Worm (Caenorhabditis elegans) whole organism, L2 larva: ENCODE results near the gene F07B7.12.
"Not testable (repeated sequence)": the region's sequence is repeated elsewhere in the genome, so short reads cannot be mapped to it uniquely, and the experiment has no call there.

Experiments
- C34F6.9 ChIP-seq: fragments of 150-350 bp; optimal IDR thresholded peaks from 2 replicates; lab custom pipeline; 2014; ENCODE audit warnings: missing biosample characterization, missing genetic modification characterization
- F13H6.1 ChIP-seq: sonication (generic microtip); optimal IDR thresholded peaks from 2 replicates; lab custom pipeline; 2016; ENCODE audit warnings: missing genetic modification characterization, missing compliant biosample characterization
- R02D3.7 ChIP-seq: fragments of 150-350 bp; optimal IDR thresholded peaks from 2 replicates; lab custom pipeline; 2014; ENCODE audit warnings: missing biosample characterization, missing genetic modification characterization
- Y55F3AM.14 ChIP-seq: fragments of 200-800 bp; sonication (Bioruptor generic); optimal IDR thresholded peaks from 2 replicates; lab custom pipeline; 2018; ENCODE audit warnings: mild to moderate bottlenecking, missing genetic modification characterization, missing compliant biosample characterization
- ZK546.5 ChIP-seq: sonication (generic microtip); optimal IDR thresholded peaks from 2 replicates; lab custom pipeline; 2017; ENCODE audit warnings: missing biosample characterization, missing genetic modification characterization
- alr-1 ChIP-seq: fragments of 150-350 bp; optimal IDR thresholded peaks from 2 replicates; lab custom pipeline; 2014; ENCODE audit warnings: missing biosample characterization, missing genetic modification characterization
- aly-2 ChIP-seq: fragments of 150-350 bp; optimal IDR thresholded peaks from 2 replicates; lab custom pipeline; 2014; ENCODE audit warnings: missing biosample characterization, missing genetic modification characterization
- ama-1 ChIP-seq: fragments of 150-350 bp; optimal IDR thresholded peaks from 2 replicates; lab custom pipeline; 2018; ENCODE audit warnings: inconsistent platforms
- blmp-1 ChIP-seq: sonication (generic microtip); optimal IDR thresholded peaks from 2 replicates; lab custom pipeline; 2017; ENCODE audit warnings: missing genetic modification characterization, mild to moderate bottlenecking, missing compliant biosample characterization, antibody characterized with exemption, moderate library complexity; ENCODE audit not compliant: insufficient read depth
- ceh-16 ChIP-seq: fragments of 150-350 bp; optimal IDR thresholded peaks from 2 replicates; lab custom pipeline; 2014; ENCODE audit warnings: missing biosample characterization, missing genetic modification characterization
- crh-2 ChIP-seq: sonication (generic microtip); optimal IDR thresholded peaks from 2 replicates; lab custom pipeline; 2017; ENCODE audit warnings: missing biosample characterization, missing genetic modification characterization
- dmd-4 ChIP-seq: sonication (generic microtip); optimal IDR thresholded peaks from 2 replicates; lab custom pipeline; 2017; ENCODE audit warnings: missing biosample characterization, missing genetic modification characterization
- egl-27 ChIP-seq: sonication (generic microtip); optimal IDR thresholded peaks from 3 replicates; lab custom pipeline; 2017; ENCODE audit warnings: missing biosample characterization, missing genetic modification reagents, missing genetic modification characterization
- elt-3 ChIP-seq: sonication (generic microtip); optimal IDR thresholded peaks from 2 replicates; lab custom pipeline; 2017; ENCODE audit warnings: missing biosample characterization, missing genetic modification characterization
- fos-1 ChIP-seq: fragments of 150-350 bp; optimal IDR thresholded peaks from 2 replicates; lab custom pipeline; 2014; ENCODE audit warnings: missing biosample characterization, missing genetic modification characterization
- gmeb-1 ChIP-seq: fragments of 150-350 bp; optimal IDR thresholded peaks from 2 replicates; lab custom pipeline; 2014; ENCODE audit warnings: missing biosample characterization, missing genetic modification characterization
- lin-11 ChIP-seq: fragments of 150-350 bp; sonication (generic microtip); optimal IDR thresholded peaks from 2 replicates; lab custom pipeline; 2014; ENCODE audit warnings: missing biosample characterization, missing genetic modification characterization, inconsistent platforms, mixed read lengths
- lin-13 ChIP-seq: fragments of 150-350 bp; optimal IDR thresholded peaks from 2 replicates; lab custom pipeline; 2014; ENCODE audit warnings: missing biosample characterization, missing genetic modification reagents, missing genetic modification characterization
- lin-39 ChIP-seq: fragments of 150-350 bp; optimal IDR thresholded peaks from 2 replicates; lab custom pipeline; 2014; ENCODE audit warnings: missing biosample characterization, missing genetic modification reagents, missing genetic modification characterization
- mab-5 ChIP-seq: fragments of 150-350 bp; optimal IDR thresholded peaks from 2 replicates; lab custom pipeline; 2014; ENCODE audit warnings: missing biosample characterization, missing genetic modification characterization
- mdl-1 ChIP-seq, 2 experiments: fragments of 150-350 bp in 1 of 2; sonication (generic microtip) in 1 of 2; optimal IDR thresholded peaks; 2 replicates each; lab custom pipeline; 2017; ENCODE audit warnings: missing biosample characterization in 2 of 2, missing genetic modification characterization in 2 of 2
- nhr-10 ChIP-seq: sonication (generic microtip); optimal IDR thresholded peaks from 2 replicates; lab custom pipeline; 2017; ENCODE audit warnings: missing biosample characterization, missing genetic modification characterization
- nhr-11 ChIP-seq: fragments of 150-350 bp; optimal IDR thresholded peaks from 2 replicates; lab custom pipeline; 2014; ENCODE audit warnings: missing biosample characterization, missing genetic modification characterization
- nhr-129 ChIP-seq: fragments of 150-350 bp; optimal IDR thresholded peaks from 2 replicates; lab custom pipeline; 2014; ENCODE audit warnings: missing biosample characterization, missing genetic modification characterization
- nhr-21 ChIP-seq: fragments of 150-350 bp; optimal IDR thresholded peaks from 2 replicates; lab custom pipeline; 2014; ENCODE audit warnings: missing biosample characterization, missing genetic modification characterization
- nhr-23 ChIP-seq: fragments of 150-350 bp; optimal IDR thresholded peaks from 2 replicates; lab custom pipeline; 2014; ENCODE audit warnings: missing biosample characterization, missing genetic modification reagents, missing genetic modification characterization
- nhr-237 ChIP-seq: fragments of 150-350 bp; optimal IDR thresholded peaks from 2 replicates; lab custom pipeline; 2014; ENCODE audit warnings: missing biosample characterization, missing genetic modification characterization
- nhr-25 ChIP-seq: fragments of 150-350 bp; sonication (generic microtip); optimal IDR thresholded peaks from 3 replicates; lab custom pipeline; 2014; ENCODE audit warnings: missing biosample characterization, missing genetic modification characterization
- nhr-6 ChIP-seq: fragments of 150-350 bp; optimal IDR thresholded peaks from 2 replicates; lab custom pipeline; 2014; ENCODE audit warnings: missing biosample characterization, missing genetic modification characterization
- nhr-77 ChIP-seq: fragments of 150-350 bp; optimal IDR thresholded peaks from 2 replicates; lab custom pipeline; 2014; ENCODE audit warnings: missing biosample characterization, missing genetic modification characterization
- peb-1 ChIP-seq: fragments of 150-350 bp; optimal IDR thresholded peaks from 2 replicates; lab custom pipeline; 2014; ENCODE audit warnings: missing biosample characterization, missing genetic modification characterization
- sem-4 ChIP-seq: fragments of 150-350 bp; optimal IDR thresholded peaks from 2 replicates; lab custom pipeline; 2014; ENCODE audit warnings: missing biosample characterization, missing genetic modification reagents, missing genetic modification characterization
- skn-1 ChIP-seq: sonication (generic microtip); optimal IDR thresholded peaks from 2 replicates; lab custom pipeline; 2017; ENCODE audit warnings: missing biosample characterization, missing genetic modification characterization
- sma-3 ChIP-seq: sonication (generic microtip); optimal IDR thresholded peaks from 2 replicates; lab custom pipeline; 2016; ENCODE audit warnings: missing genetic modification reagents, missing genetic modification characterization, missing compliant biosample characterization
- sma-9 ChIP-seq, 2 experiments: fragments of 150-350 bp in 1 of 2; sonication (generic microtip) in 1 of 2; optimal IDR thresholded peaks; 2 replicates each; lab custom pipeline; 2014 to 2016; ENCODE audit warnings: missing genetic modification characterization in 2 of 2, mild to moderate bottlenecking in 1 of 2, missing biosample characterization in 1 of 2, missing compliant biosample characterization in 1 of 2, missing genetic modification reagents in 1 of 2, moderate library complexity in 1 of 2
- snpc-4 ChIP-seq: fragments of 150-350 bp; optimal IDR thresholded peaks from 2 replicates; lab custom pipeline; 2014; ENCODE audit warnings: missing biosample characterization, missing genetic modification characterization
- unc-39 ChIP-seq: fragments of 150-350 bp; optimal IDR thresholded peaks from 2 replicates; lab custom pipeline; 2014; ENCODE audit warnings: missing biosample characterization, missing genetic modification characterization
- unc-55 ChIP-seq: fragments of 150-350 bp; sonication (generic microtip); optimal IDR thresholded peaks from 3 replicates; lab custom pipeline; 2014; ENCODE audit warnings: missing biosample characterization, missing genetic modification reagents, missing genetic modification characterization
- unc-62 ChIP-seq: fragments of 150-350 bp; optimal IDR thresholded peaks from 2 replicates; lab custom pipeline; 2014; ENCODE audit warnings: missing biosample characterization, missing genetic modification reagents, missing genetic modification characterization
- zag-1 ChIP-seq: fragments of 150-350 bp; optimal IDR thresholded peaks from 2 replicates; lab custom pipeline; 2014; ENCODE audit warnings: missing biosample characterization, missing genetic modification characterization
- ztf-4 ChIP-seq: fragments of 150-350 bp; optimal IDR thresholded peaks from 2 replicates; lab custom pipeline; 2014; ENCODE audit warnings: missing biosample characterization, missing genetic modification characterization

F07B7.12 gene

ce11 chrV:8861949-8862348, at the start of gene F07B7.12:
TSS of gene F07B7.12 (minus strand) at chrV:8862049.
- TF ChIP-seq sem-4 (tag; lab: Kevin White, UChicago); nhr-23 (tag; lab: Kevin White, UChicago); dmd-4: not testable (repeated sequence)
- TF ChIP-seq, all 48 proteins: peak for 0; not testable (repeated sequence) for 48

- no peak for TF ChIP-seq ama-1 (lab: Kevin White, UChicago)
- TF ChIP-seq nhr-237 (tag; lab: Kevin White, UChicago), result no peak
- TF ChIP-seq unc-62 (GFP tag; lab: Kevin White, UChicago), result no peak
- TF ChIP-seq sma-3 (GFP tag; lab: Kevin White, UChicago), result no peak
- TF ChIP-seq skn-1, result no peak
- TF ChIP-seq unc-55 (GFP tag; lab: Kevin White, UChicago), result no peak
- TF ChIP-seq mab-5 (tag; lab: Kevin White, UChicago), result no peak
- TF ChIP-seq crh-2 (tag; lab: Kevin White, UChicago), result no peak
- no peak for TF ChIP-seq mdl-1 (tag; optimal IDR thresholded peaks at IDR 0.05; lab: Kevin White, UChicago)
- TF ChIP-seq nhr-6, result no peak
- no peak for TF ChIP-seq alr-1 (tag; lab: Kevin White, UChicago)
- TF ChIP-seq lin-39 (tag; lab: Kevin White, UChicago), result no peak
- TF ChIP-seq elt-3 (tag; lab: Kevin White, UChicago), result no peak
- TF ChIP-seq R02D3.7, result no peak
- TF ChIP-seq snpc-4 (tag; lab: Kevin White, UChicago), result no peak
These were observed 45.0 kb upstream of the F07B7.12 start, which contains the start of gene frpr-11 for ce11 chrV:8906896-8907295. TSS of gene frpr-11 (plus strand) at chrV:8907196.

DNA sequence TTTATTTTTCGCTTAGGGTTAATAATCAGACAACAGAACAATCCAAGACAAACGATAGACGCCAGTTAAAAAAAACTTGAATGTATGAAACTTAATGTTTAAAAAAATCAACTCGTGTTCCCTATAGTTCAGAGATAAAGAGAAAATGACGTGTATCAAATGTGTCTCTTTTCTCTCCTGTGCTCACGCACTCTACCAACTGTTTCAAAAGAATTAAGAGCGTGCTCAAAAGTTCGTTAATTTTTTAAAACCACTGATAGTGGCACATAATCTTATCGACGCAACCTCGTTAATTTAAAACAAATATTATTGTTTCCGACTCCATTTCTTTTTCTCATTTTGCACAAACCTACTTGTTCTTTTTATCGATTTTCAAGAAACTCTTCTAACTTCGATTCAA, 43.8 kb upstream of the F07B7.12 start:
- TF ChIP-seq lin-13 (no peak), ama-1 (lab: Kevin White, UChicago) (no peak), aly-2 (tag; lab: Kevin White, UChicago) (no peak), unc-55 (GFP tag; lab: Kevin White, UChicago) (peak; percentile 16), skn-1 (no peak), Y55F3AM.14 (no peak), nhr-21 (no peak), nhr-25 (tag; lab: Kevin White, UChicago) (no peak), lin-39 (tag; lab: Kevin White, UChicago) (no peak), nhr-11 (tag; lab: Kevin White, UChicago) (no peak), ZK546.5 (tag; lab: Kevin White, UChicago) (no peak), snpc-4 (tag; lab: Kevin White, UChicago) (no peak), nhr-10 (no peak), nhr-77 (tag; lab: Kevin White, UChicago) (no peak), fos-1 (tag; lab: Kevin White, UChicago) (peak; percentile 76), gmeb-1 (tag; lab: Kevin White, UChicago) (no peak), sma-9 (GFP tag; optimal IDR thresholded peaks at IDR 0.05; lab: Kevin White, UChicago) (peak; percentile 47), sma-9 (tag; optimal IDR thresholded peaks at IDR 0.05; lab: Kevin White, UChicago) (no peak), egl-27 (tag; lab: Kevin White, UChicago) (no peak), nhr-23 (tag; lab: Kevin White, UChicago) (no peak), crh-2 (tag; lab: Kevin White, UChicago) (peak; percentile 55), blmp-1 (tag; lab: Kevin White, UChicago) (no peak), C34F6.9 (tag; lab: Kevin White, UChicago) (no peak), ceh-16 (tag; lab: Kevin White, UChicago) (no peak), alr-1 (tag; lab: Kevin White, UChicago) (no peak), zag-1 (no peak), unc-39 (tag; lab: Kevin White, UChicago) (no peak), elt-3 (tag; lab: Kevin White, UChicago) (no peak), nhr-6 (no peak), R02D3.7 (no peak), ztf-4 (tag; lab: Kevin White, UChicago) (no peak), lin-11 (tag; lab: Kevin White, UChicago) (no peak), peb-1 (tag; lab: Kevin White, UChicago) (no peak), F13H6.1 (tag; lab: Kevin White, UChicago) (peak; percentile 26), nhr-129 (tag; lab: Kevin White, UChicago) (no peak), mab-5 (tag; lab: Kevin White, UChicago) (no peak), sma-3 (GFP tag; lab: Kevin White, UChicago) (no peak)
